4 fruit fly cellular contexts compared by ENCODE assay signal in the genomic region with DNA sequence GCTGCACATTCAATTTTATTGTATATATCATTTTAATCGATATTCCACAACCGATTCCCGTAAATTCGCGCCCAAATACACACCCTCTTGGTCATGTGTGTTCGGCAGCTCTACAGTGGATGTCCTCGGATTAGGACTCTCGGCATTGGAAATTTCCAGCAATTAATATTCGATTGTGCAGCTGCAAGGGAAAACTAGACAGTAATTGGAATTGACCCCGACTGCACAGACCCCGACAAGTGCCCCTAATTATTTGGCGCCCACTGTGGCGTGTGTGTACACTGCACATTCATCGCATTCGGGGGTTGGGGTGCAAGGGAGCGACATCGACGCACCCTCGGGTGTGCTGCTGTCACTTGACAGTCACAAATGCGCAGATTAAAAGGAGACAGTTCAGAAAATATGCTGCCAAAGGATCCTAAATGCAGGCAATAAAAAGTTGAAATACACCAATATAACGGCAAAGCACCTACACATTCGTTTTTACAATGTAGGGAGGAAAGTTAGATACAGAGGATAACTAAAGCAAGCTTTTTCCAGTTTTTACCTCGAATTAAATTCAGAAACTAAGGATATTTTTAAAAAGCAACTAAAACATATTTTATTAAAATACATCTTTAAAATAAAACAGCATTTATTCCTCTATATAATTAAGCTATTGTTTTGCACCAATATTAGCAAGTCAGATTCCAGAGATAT.
TF ChIP-seq lines count a peak whose summit lies in the region.

No protein-coding gene starts in this region.

- no peak for TF ChIP-seq CTCF in whole organism, embryonic (GFP tag; optimal IDR thresholded peaks at IDR 0.05; lab: Kevin White, UChicago)

TF ChIP-seq in whole organism, embryonic, 481 proteins besides CTCF, POLR2A, EP300 and RAD21 (continues in another document):
- TF ChIP-seq dysf (GFP tag; IDR thresholded peaks at IDR 0.05; lab: Robert Waterston, UW) (no peak), CG6272 (GFP tag; IDR thresholded peaks at IDR 0.05; lab: Robert Waterston, UW) (no peak), CG32767 (GFP tag; IDR thresholded peaks at IDR 0.05; lab: Robert Waterston, UW) (0 out of 2 replicates have a peak, but pooled peaks have one; percentile 40), CG16863 (GFP tag; optimal IDR thresholded peaks at IDR 0.05; lab: Kevin White, UChicago) (no peak), scrt (GFP tag; optimal IDR thresholded peaks at IDR 0.05; lab: Kevin White, UChicago) (no peak), CG30431 (GFP tag; optimal IDR thresholded peaks at IDR 0.05; lab: Kevin White, UChicago) (no peak), CG1233 (GFP tag; optimal IDR thresholded peaks at IDR 0.05; lab: Kevin White, UChicago) (no peak), CG18599 (GFP tag; optimal IDR thresholded peaks at IDR 0.05; lab: Kevin White, UChicago) (peak; percentile 13), Dad (GFP tag; optimal IDR thresholded peaks at IDR 0.05; lab: Kevin White, UChicago) (no peak), CG32532 (GFP tag; IDR thresholded peaks at IDR 0.05; lab: Robert Waterston, UW) (no peak), Deaf1 (tag; optimal IDR thresholded peaks at IDR 0.05; lab: Kevin White, UChicago) (no peak), pan (optimal IDR thresholded peaks at IDR 0.05; lab: Kevin White, UChicago) (no peak), pan (GFP tag; optimal IDR thresholded peaks at IDR 0.05 in 1 of 2, IDR thresholded peaks at IDR 0.05 in 1 of 2) (peak in 1 of 2 experiments; percentile 33), CG10979 (tag; optimal IDR thresholded peaks at IDR 0.05; lab: Kevin White, UChicago) (peak; percentile 6), jigr1 (GFP tag; IDR thresholded peaks at IDR 0.05; lab: Robert Waterston, UW) (no peak), CG32772 (GFP tag; IDR thresholded peaks at IDR 0.05; lab: Robert Waterston, UW) (no peak), CG4707 (GFP tag; optimal IDR thresholded peaks at IDR 0.05; lab: Kevin White, UChicago) (peak; percentile 18), CG14860 (GFP tag; IDR thresholded peaks at IDR 0.05; lab: Robert Waterston, UW; ENCODE audit: partially characterized antibody) (no peak), pfk (GFP tag; optimal IDR thresholded peaks at IDR 0.05; lab: Kevin White, UChicago) (no peak), Mrtf (GFP tag; IDR thresholded peaks at IDR 0.05; lab: Robert Waterston, UW) (no peak), CG10431 (GFP tag; optimal IDR thresholded peaks at IDR 0.05; lab: Kevin White, UChicago) (no peak)

TF ChIP-seq in whole organism, prepupa, 60 proteins besides CTCF, POLR2A, EP300 and RAD21 (continues in another document):
- TF ChIP-seq pdm3 (GFP tag; optimal IDR thresholded peaks at IDR 0.05; lab: Kevin White, UChicago) (peak; percentile 34), Ets96B (tag; optimal IDR thresholded peaks at IDR 0.05; lab: Kevin White, UChicago) (peak; percentile 18), CG6163 (GFP tag; IDR thresholded peaks at IDR 0.05; lab: Robert Waterston, UW) (peak; percentile 62; the same call in 2 of the 3 replicates), CG3919 (GFP tag; optimal IDR thresholded peaks at IDR 0.05; lab: Kevin White, UChicago) (peak; percentile 8), CG1621 (tag; optimal IDR thresholded peaks at IDR 0.05; lab: Kevin White, UChicago) (peak; percentile 4), CG16779 (tag; optimal IDR thresholded peaks at IDR 0.05; lab: Kevin White, UChicago) (no peak), topi (GFP tag; optimal IDR thresholded peaks at IDR 0.05; lab: Kevin White, UChicago) (peak; percentile 20), fd85E (GFP tag; optimal IDR thresholded peaks at IDR 0.05; lab: Kevin White, UChicago) (no peak), CG31627 (GFP tag; optimal IDR thresholded peaks at IDR 0.05; lab: Kevin White, UChicago) (peak; percentile 52), dsx (GFP tag; optimal IDR thresholded peaks at IDR 0.05; lab: Kevin White, UChicago; ENCODE audit: poor library complexity, severe bottlenecking) (no peak), Ets21C (GFP tag; optimal IDR thresholded peaks at IDR 0.05; lab: Kevin White, UChicago) (peak; percentile 4), Sox15 (GFP tag; optimal IDR thresholded peaks at IDR 0.05; lab: Kevin White, UChicago) (no peak), fd59A (GFP tag; optimal IDR thresholded peaks at IDR 0.05; lab: Kevin White, UChicago) (no peak), Met (GFP tag; optimal IDR thresholded peaks at IDR 0.05; lab: Kevin White, UChicago) (peak; percentile 24), CG8632 (GFP tag; optimal IDR thresholded peaks at IDR 0.05; lab: Kevin White, UChicago) (no peak), eg (GFP tag; IDR thresholded peaks at IDR 0.05; lab: Robert Waterston, UW) (peak; percentile 17; the same call in 1 of the 3 replicates), CG10631 (GFP tag; optimal IDR thresholded peaks at IDR 0.05; lab: Kevin White, UChicago) (no peak), CG32006 (GFP tag; optimal IDR thresholded peaks at IDR 0.05; lab: Kevin White, UChicago) (peak; percentile 8), svp (GFP tag; lab: Kevin White, UChicago) (peak; percentile 71), CG10669 (GFP tag; optimal IDR thresholded peaks at IDR 0.05; lab: Kevin White, UChicago) (peak; percentile 4), CG11762 (GFP tag; optimal IDR thresholded peaks at IDR 0.05; lab: Kevin White, UChicago; ENCODE audit: insufficient read depth) (no peak)

TF ChIP-seq in whole organism, pupa, 21 proteins besides CTCF, POLR2A, EP300 and RAD21:
- TF ChIP-seq fd96Ca (GFP tag; IDR thresholded peaks at IDR 0.05; lab: Robert Waterston, UW), result peak; percentile 18; the same call in 1 of the 3 replicates
- TF ChIP-seq CG14655 (GFP tag; optimal IDR thresholded peaks at IDR 0.05; lab: Kevin White, UChicago), result peak; percentile 18
- no peak for TF ChIP-seq CG10348 (GFP tag; IDR thresholded peaks at IDR 0.05; lab: Robert Waterston, UW)
- TF ChIP-seq CG8301 (tag; optimal IDR thresholded peaks at IDR 0.05; lab: Kevin White, UChicago), result no peak
- no peak for TF ChIP-seq CG9948 (tag; optimal IDR thresholded peaks at IDR 0.05; lab: Kevin White, UChicago)
- no peak for TF ChIP-seq Snoo (tag; optimal IDR thresholded peaks at IDR 0.05; lab: Kevin White, UChicago)
- no peak for TF ChIP-seq CG17806 (tag; optimal IDR thresholded peaks at IDR 0.05; lab: Kevin White, UChicago)
- no peak for TF ChIP-seq gl (tag; optimal IDR thresholded peaks at IDR 0.05; lab: Kevin White, UChicago)
- peak; percentile 32 for TF ChIP-seq CG8159 (tag; optimal IDR thresholded peaks at IDR 0.05; lab: Kevin White, UChicago)
- TF ChIP-seq Ets98B (GFP tag; IDR thresholded peaks at IDR 0.05; lab: Robert Waterston, UW), result no peak

TF ChIP-seq in whole organism, wandering third instar larva, 38 proteins besides CTCF, POLR2A, EP300 and RAD21 (continues in another document):
- TF ChIP-seq Rel (GFP tag; optimal IDR thresholded peaks at IDR 0.05; lab: Kevin White, UChicago) (no peak), Rel (tag; optimal IDR thresholded peaks at IDR 0.05; lab: Kevin White, UChicago) (no peak), foxo (GFP tag; optimal IDR thresholded peaks at IDR 0.05; lab: Kevin White, UChicago) (peak in 1 of 2 experiments; percentile 40), Dif (GFP tag; optimal IDR thresholded peaks at IDR 0.05; lab: Kevin White, UChicago; ENCODE audit: partially characterized antibody) (no peak), psq (GFP tag; optimal IDR thresholded peaks at IDR 0.05; lab: Kevin White, UChicago) (peak; percentile 27), N (GFP tag; optimal IDR thresholded peaks at IDR 0.05; lab: Kevin White, UChicago) (no peak), Sp1 (GFP tag; optimal IDR thresholded peaks at IDR 0.05; lab: Kevin White, UChicago) (no peak), dsf (GFP tag; optimal IDR thresholded peaks at IDR 0.05; lab: Kevin White, UChicago; ENCODE audit: borderline replicate concordance) (no peak), dl (GFP tag; optimal IDR thresholded peaks at IDR 0.05; lab: Kevin White, UChicago; ENCODE audit: insufficient read depth in 1 of 2, partially characterized antibody in 2 of 2) (no peak), dmrt93B (GFP tag; optimal IDR thresholded peaks at IDR 0.05; lab: Kevin White, UChicago) (no peak), Abd-B (GFP tag; optimal IDR thresholded peaks at IDR 0.05; lab: Kevin White, UChicago) (no peak), brk (GFP tag; optimal IDR thresholded peaks at IDR 0.05; lab: Kevin White, UChicago) (no peak), Jra (GFP tag; optimal IDR thresholded peaks at IDR 0.05; lab: Kevin White, UChicago) (no peak), rgr (GFP tag; optimal IDR thresholded peaks at IDR 0.05; lab: Kevin White, UChicago) (peak; percentile 7), tai (GFP tag; optimal IDR thresholded peaks at IDR 0.05; lab: Kevin White, UChicago) (no peak), Mio (GFP tag; optimal IDR thresholded peaks at IDR 0.05; lab: Kevin White, UChicago) (no peak), OdsH (GFP tag; optimal IDR thresholded peaks at IDR 0.05; lab: Kevin White, UChicago) (peak; percentile 1), Vsx2 (GFP tag; optimal IDR thresholded peaks at IDR 0.05; lab: Kevin White, UChicago; ENCODE audit: partially characterized antibody) (no peak), CG32264 (GFP tag; optimal IDR thresholded peaks at IDR 0.05; lab: Kevin White, UChicago) (no peak), CG9705 (GFP tag; optimal IDR thresholded peaks at IDR 0.05; lab: Kevin White, UChicago) (no peak), pan (optimal IDR thresholded peaks at IDR 0.05; lab: Kevin White, UChicago) (no peak), Hr78 (GFP tag; optimal IDR thresholded peaks at IDR 0.05; lab: Kevin White, UChicago) (no peak), ey (GFP tag; optimal IDR thresholded peaks at IDR 0.05; lab: Kevin White, UChicago) (peak; percentile 40), lola (GFP tag; optimal IDR thresholded peaks at IDR 0.05; lab: Kevin White, UChicago) (no peak), h (GFP tag; optimal IDR thresholded peaks at IDR 0.05; lab: Kevin White, UChicago) (peak; percentile 17), sage (GFP tag; optimal IDR thresholded peaks at IDR 0.05; lab: Kevin White, UChicago) (no peak), CrebA (GFP tag; optimal IDR thresholded peaks at IDR 0.05; lab: Kevin White, UChicago; ENCODE audit: borderline replicate concordance) (no peak), sv (GFP tag; optimal IDR thresholded peaks at IDR 0.05; lab: Kevin White, UChicago) (no peak), usp (GFP tag; optimal IDR thresholded peaks at IDR 0.05; lab: Kevin White, UChicago) (no peak), woc (GFP tag; optimal IDR thresholded peaks at IDR 0.05; lab: Kevin White, UChicago) (peak; percentile 21), jim (GFP tag; optimal IDR thresholded peaks at IDR 0.05; lab: Kevin White, UChicago) (no peak), fru (GFP tag; optimal IDR thresholded peaks at IDR 0.05; lab: Kevin White, UChicago) (peak; percentile 20), br (GFP tag; optimal IDR thresholded peaks at IDR 0.05; lab: Kevin White, UChicago) (peak; percentile 2), Dfd (GFP tag; optimal IDR thresholded peaks at IDR 0.05; lab: Kevin White, UChicago) (no peak), Hnf4 (GFP tag; optimal IDR thresholded peaks at IDR 0.05; lab: Kevin White, UChicago) (no peak), Hr83 (GFP tag; optimal IDR thresholded peaks at IDR 0.05; lab: Kevin White, UChicago; ENCODE audit: poor library complexity, severe bottlenecking) (no peak)
